Worm (Caenorhabditis elegans): ENCODE data around the gene col-167.

The col-167 gene

DNA sequence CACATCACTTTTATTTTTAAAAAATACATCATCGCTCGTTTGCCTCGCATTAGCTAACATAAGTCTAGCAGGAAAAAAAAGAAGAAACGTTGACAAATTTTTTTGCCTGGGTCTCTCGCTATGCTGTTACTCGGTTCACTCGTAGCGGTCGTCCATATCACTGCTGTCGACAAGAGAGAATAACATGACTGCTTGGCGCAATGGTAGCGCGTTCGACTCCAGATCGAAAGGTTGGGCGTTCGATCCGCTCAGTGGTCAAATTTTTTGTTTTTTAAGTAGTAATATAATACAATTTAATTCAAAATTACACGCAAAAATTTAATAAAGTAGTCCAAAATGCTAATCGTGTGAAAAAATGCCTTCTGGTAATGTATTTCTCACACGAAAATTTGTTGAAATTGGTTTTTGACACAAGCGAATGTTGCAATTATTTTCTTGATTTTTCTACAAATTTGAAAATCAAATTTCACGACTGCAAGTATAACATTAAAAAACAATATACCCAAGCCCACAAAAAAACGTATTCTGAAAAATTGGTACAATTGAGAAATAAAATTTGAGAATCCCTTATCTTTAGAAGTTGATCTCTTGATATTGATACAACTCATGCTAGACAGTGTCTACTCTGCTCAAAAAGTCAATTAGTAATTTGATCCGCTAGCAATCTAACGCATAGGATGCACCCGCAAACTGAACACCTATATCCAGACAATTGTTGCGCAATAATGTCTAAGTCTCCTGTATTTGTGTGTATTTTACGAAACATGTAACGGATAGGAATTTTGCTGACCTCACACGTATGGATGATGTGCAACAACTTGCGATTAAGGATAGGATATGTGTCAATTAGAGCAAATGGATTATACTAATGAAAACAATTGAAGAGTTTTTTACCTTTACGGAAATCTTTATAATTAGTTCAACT is 48.2 kb downstream of the col-167 start:
- no peak for TF ChIP-seq nhr-237 (tag; optimal IDR thresholded peaks at IDR 0.05)
- TF ChIP-seq egl-5 (tag; optimal IDR thresholded peaks at IDR 0.05) = peak; percentile 54
- peak; percentile 68 for TF ChIP-seq lin-39 (tag; optimal IDR thresholded peaks at IDR 0.05)
- TF ChIP-seq aly-2 (tag; optimal IDR thresholded peaks at IDR 0.05) = no peak
- no peak for TF ChIP-seq fos-1 (tag; optimal IDR thresholded peaks at IDR 0.05)
- no peak for TF ChIP-seq zag-1 (tag; optimal IDR thresholded peaks at IDR 0.05)
- peak; percentile 10 for TF ChIP-seq nhr-28 (tag; optimal IDR thresholded peaks at IDR 0.05)
- peak; percentile 93 for TF ChIP-seq hmg-11 (tag; optimal IDR thresholded peaks at IDR 0.05)
- TF ChIP-seq tbx-2 (tag; optimal IDR thresholded peaks at IDR 0.05) = peak; percentile 54
- no peak for TF ChIP-seq ztf-4 (tag; optimal IDR thresholded peaks at IDR 0.05)
- no peak for TF ChIP-seq lin-15B (tag; optimal IDR thresholded peaks at IDR 0.05)
- no peak for TF ChIP-seq nhr-67 (tag; optimal IDR thresholded peaks at IDR 0.05)
- TF ChIP-seq elt-2 (tag; optimal IDR thresholded peaks at IDR 0.05) = peak; percentile 29
- TF ChIP-seq ZK546.5 (tag; optimal IDR thresholded peaks at IDR 0.05) = no peak
- TF ChIP-seq elt-3 (tag; optimal IDR thresholded peaks at IDR 0.05) = no peak
- peak; percentile 36 for TF ChIP-seq nhr-23 (tag; optimal IDR thresholded peaks at IDR 0.05)
- peak; percentile 57 for TF ChIP-seq jun-1 (tag; optimal IDR thresholded peaks at IDR 0.05)
- TF ChIP-seq nhr-43 (tag; optimal IDR thresholded peaks at IDR 0.05; ENCODE audit: poor library complexity, severe bottlenecking) = no peak
- peak; percentile 49 for TF ChIP-seq pha-4 (tag; optimal IDR thresholded peaks at IDR 0.05)
- no peak for TF ChIP-seq fkh-10 (GFP tag; optimal IDR thresholded peaks at IDR 0.05)
- TF ChIP-seq unc-62 (GFP tag; optimal IDR thresholded peaks at IDR 0.05) = no peak
- TF ChIP-seq nfya-1 (tag; optimal IDR thresholded peaks at IDR 0.05; ENCODE audit: insufficient read depth) = peak; percentile 57
- TF ChIP-seq pqm-1 (tag; optimal IDR thresholded peaks at IDR 0.05) = peak; percentile 26
- no peak for TF ChIP-seq ama-1 (optimal IDR thresholded peaks at IDR 0.05)
- peak; percentile 33 for TF ChIP-seq ceh-82 (tag; optimal IDR thresholded peaks at IDR 0.05)
- no peak for TF ChIP-seq eor-1 (tag; optimal IDR thresholded peaks at IDR 0.05)
- no peak for TF ChIP-seq unc-39 (tag; optimal IDR thresholded peaks at IDR 0.05)
- TF ChIP-seq daf-12 (tag; optimal IDR thresholded peaks at IDR 0.05) = no peak
- TF ChIP-seq nhr-25 (tag; optimal IDR thresholded peaks at IDR 0.05) = no peak
- peak; percentile 26 for TF ChIP-seq skn-1 (tag; optimal IDR thresholded peaks at IDR 0.05)
- TF ChIP-seq nhr-77 (tag; optimal IDR thresholded peaks at IDR 0.05) = no peak

DNA sequence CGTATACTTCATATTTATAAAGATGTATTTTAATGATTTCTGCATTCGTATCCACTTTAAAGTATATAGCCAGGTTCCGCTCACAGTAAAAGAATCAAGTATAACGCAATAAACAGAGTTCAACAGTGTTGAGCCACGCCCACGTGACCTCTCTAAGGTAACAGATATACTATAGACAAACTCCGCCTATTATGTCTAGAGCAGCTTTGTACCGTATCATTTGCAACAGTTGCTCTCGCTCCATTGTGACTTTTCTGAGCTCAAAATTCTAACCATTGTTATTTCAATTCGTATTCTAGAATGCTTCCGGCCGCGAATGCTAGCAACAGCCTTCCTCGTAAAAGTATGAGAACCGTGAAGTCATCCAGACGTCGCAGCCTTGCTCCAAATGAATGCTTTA is 50.1 kb downstream of the col-167 start, which contains the start of gene C03B1.17:
TSS of gene C03B1.17 (plus strand) at position 301 of the 400 bp plus-strand sequence.
- no peak for TF ChIP-seq unc-62 (GFP tag; optimal IDR thresholded peaks at IDR 0.05)
- no peak for TF ChIP-seq pha-4 (tag; optimal IDR thresholded peaks at IDR 0.05)
- TF ChIP-seq nhr-43 (tag; optimal IDR thresholded peaks at IDR 0.05; ENCODE audit: poor library complexity, severe bottlenecking) = no peak
- TF ChIP-seq R02D3.7 (tag; optimal IDR thresholded peaks at IDR 0.05) = no peak
- TF ChIP-seq nhr-237 (tag; optimal IDR thresholded peaks at IDR 0.05) = no peak
- TF ChIP-seq lsy-12 (tag; optimal IDR thresholded peaks at IDR 0.05) = no peak
